Worm (Caenorhabditis elegans) whole organism, mixed stage, embryonic: ENCODE results near the gene F20B6.10.

Experiments used
- ceh-83 ChIP-seq: fragments of 200-800 bp; sonication (Bioruptor generic); optimal IDR thresholded peaks from 2 replicates; lab custom pipeline; 2018; ENCODE audit warnings: mild to moderate bottlenecking, missing genetic modification characterization, missing compliant biosample characterization
- elt-3 ChIP-seq: fragments of 150-350 bp; optimal IDR thresholded peaks from 2 replicates; lab custom pipeline; 2014; ENCODE audit warnings: missing biosample characterization, missing genetic modification characterization
- snpc-4 ChIP-seq: fragments of 150-350 bp; optimal IDR thresholded peaks from 2 replicates; lab custom pipeline; 2014; ENCODE audit warnings: missing biosample characterization, missing genetic modification characterization
- unc-39 ChIP-seq: fragments of 150-350 bp; optimal IDR thresholded peaks from 2 replicates; lab custom pipeline; 2014; ENCODE audit warnings: missing biosample characterization, missing genetic modification characterization
- unc-62 ChIP-seq: fragments of 150-350 bp; optimal IDR thresholded peaks from 2 replicates; lab custom pipeline; 2014; ENCODE audit warnings: missing biosample characterization, missing genetic modification reagents, missing genetic modification characterization

ce11 chrX:4252047-4252446 lies 35.1 kb upstream of the F20B6.10 start, which contains the start of gene srv-5:
- TF ChIP-seq snpc-4 (tag; lab: Kevin White, UChicago) (no peak), ceh-83 (no peak), elt-3 (tag; lab: Kevin White, UChicago) (no peak), unc-39 (tag; lab: Kevin White, UChicago) (no peak), unc-62 (GFP tag; lab: Kevin White, UChicago) (no peak)
